Worm (Caenorhabditis elegans): ENCODE data around the gene Y54G2A.48.

ce11 chrIV:2850586-2850985 lies 18.1 kb upstream of the Y54G2A.48 start, which contains the start of gene clec-85:
- no peak for TF ChIP-seq ztf-6 (GFP tag; IDR thresholded peaks at IDR 0.05)
- no peak for TF ChIP-seq ama-1 (optimal IDR thresholded peaks at IDR 0.05)
- TF ChIP-seq ama-1 (GFP tag; optimal IDR thresholded peaks at IDR 0.05): no peak
- no peak for TF ChIP-seq Y56A3A.18 (GFP tag; IDR thresholded peaks at IDR 0.05)
- TF ChIP-seq dpff-1 (tag; optimal IDR thresholded peaks at IDR 0.05): no peak
- no peak for TF ChIP-seq pbrm-1 (GFP tag; IDR thresholded peaks at IDR 0.05)
- TF ChIP-seq athp-1 (tag; optimal IDR thresholded peaks at IDR 0.05): no peak
- TF ChIP-seq ets-4 (GFP tag; optimal IDR thresholded peaks at IDR 0.05): no peak
- TF ChIP-seq nhr-27 (tag; optimal IDR thresholded peaks at IDR 0.05): no peak
- TF ChIP-seq efl-1 (GFP tag; optimal IDR thresholded peaks at IDR 0.05): no peak
- no peak for TF ChIP-seq ceh-79 (tag; optimal IDR thresholded peaks at IDR 0.05)
- no peak for TF ChIP-seq Y79H2A.3 (GFP tag; conservative IDR thresholded peaks at IDR 0.05)
- no peak for TF ChIP-seq B0261.1 (tag; optimal IDR thresholded peaks at IDR 0.05)
- no peak for TF ChIP-seq ztf-25 (GFP tag; IDR thresholded peaks at IDR 0.05)
